Worm (Caenorhabditis elegans): ENCODE results near the gene col-41.

col-41 gene

DNA sequence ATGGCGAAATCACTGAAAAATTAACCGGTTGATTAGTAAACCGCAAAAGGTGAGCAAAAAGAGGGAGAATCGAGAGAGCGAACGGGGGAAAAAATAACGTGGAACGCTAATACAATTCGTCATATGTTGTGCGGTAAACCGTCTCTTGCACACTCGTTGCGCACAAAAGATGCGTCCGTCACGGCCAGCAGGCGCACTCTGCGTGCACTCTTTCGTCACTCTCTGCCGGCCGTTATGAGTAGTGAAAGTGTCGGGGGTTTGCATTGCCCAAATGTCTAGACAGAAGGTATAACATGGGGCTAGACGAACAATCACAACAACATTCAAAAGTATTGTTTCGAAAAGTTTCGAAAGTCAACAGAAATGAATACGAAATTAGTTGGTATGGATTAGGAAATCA, 5.2 kb upstream of the col-41 start, which contains the start of gene pkhm-2 (continued):
- TF ChIP-seq arid-1 (GFP tag; conservative IDR thresholded peaks at IDR 0.05) (peak; percentile 49; the same call in 1 of the 2 replicates), Y75B8A.6 (GFP tag; IDR thresholded peaks at IDR 0.05) (no peak), F10B5.3 (tag; optimal IDR thresholded peaks at IDR 0.05) (peak; percentile 84), nhr-28 (tag; optimal IDR thresholded peaks at IDR 0.05) (peak; percentile 82)

DNA sequence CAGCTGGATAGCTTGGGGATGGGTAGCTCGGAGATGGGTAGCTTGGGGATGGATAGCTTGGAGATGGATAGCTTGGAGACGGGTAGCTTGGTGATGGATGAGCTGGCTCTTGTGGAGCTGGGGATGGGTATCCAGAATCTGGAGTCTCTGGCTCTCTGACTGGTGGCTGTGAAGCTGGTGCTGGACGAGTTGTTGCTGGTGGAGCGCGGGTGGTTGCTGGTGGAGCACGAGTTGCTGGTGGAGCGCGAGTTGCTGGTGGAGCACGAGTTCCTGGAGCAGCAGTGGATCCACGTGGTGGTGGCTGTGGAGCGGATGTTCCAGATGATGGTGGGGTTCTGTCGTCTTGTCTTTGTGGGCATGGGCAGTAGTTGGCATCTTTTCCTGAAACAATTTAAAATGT, 1.1 kb downstream of the col-41 start:
- TF ChIP-seq daf-12 (tag; optimal IDR thresholded peaks at IDR 0.05) (no peak), ctbp-1 (GFP tag; IDR thresholded peaks at IDR 0.05) (no peak), ZK546.5 (tag; optimal IDR thresholded peaks at IDR 0.05) (no peak), D1046.2 (GFP tag; IDR thresholded peaks at IDR 0.05) (no peak), dmd-6 (GFP tag; IDR thresholded peaks at IDR 0.05) (no peak), aha-1 (tag) (peak; percentile 37), set-16 (GFP tag; IDR thresholded peaks at IDR 0.05) (peak; percentile 83), rbr-2 (tag; optimal IDR thresholded peaks at IDR 0.05) (no peak), lin-38 (GFP tag; IDR thresholded peaks at IDR 0.05) (no peak)

DNA sequence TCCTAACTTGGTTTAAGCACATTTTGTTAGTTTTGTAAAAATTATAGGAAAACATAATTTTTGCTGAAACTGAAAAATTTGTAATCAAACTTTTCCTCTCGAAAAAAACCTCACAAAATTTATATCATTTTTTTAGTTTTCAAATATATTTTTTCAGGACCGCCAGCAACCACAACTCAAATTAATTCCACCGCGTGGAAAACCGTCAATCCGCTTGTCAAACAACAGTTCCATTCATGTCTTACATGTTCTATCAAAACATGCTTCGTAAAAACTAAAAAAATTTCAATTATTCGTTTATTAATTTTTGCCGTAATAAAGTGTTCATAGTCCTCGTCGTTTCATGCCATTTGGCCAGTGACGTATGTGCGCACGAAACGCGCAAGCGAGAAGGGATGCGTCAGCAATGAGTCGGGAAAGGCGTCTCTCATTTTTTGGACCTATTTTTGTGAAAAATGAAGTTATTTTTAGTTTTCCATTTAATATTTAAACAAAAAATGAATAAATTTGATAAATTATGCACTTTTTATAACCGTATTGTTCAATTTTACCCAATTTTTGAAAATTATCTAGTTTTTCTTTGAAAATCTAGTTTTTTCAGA, 2.9 kb downstream of the col-41 start, which contains the start of gene ucr-2.2:
ucr-2.2 (plus strand) TSS at position 602 of the 602 bp plus-strand sequence.
- TF ChIP-seq ceh-20 (GFP tag; IDR thresholded peaks at IDR 0.05): peak; percentile 65
- no peak for TF ChIP-seq ZK337.2 (GFP tag; IDR thresholded peaks at IDR 0.05)
- TF ChIP-seq ztf-7 (tag; optimal IDR thresholded peaks at IDR 0.05): peak; percentile 87
- no peak for TF ChIP-seq ztf-11 (tag; optimal IDR thresholded peaks at IDR 0.05)
- TF ChIP-seq dve-1 (tag; optimal IDR thresholded peaks at IDR 0.05; ENCODE audit: insufficient read depth): peak; percentile 94
- TF ChIP-seq arid-1 (GFP tag; conservative IDR thresholded peaks at IDR 0.05): peak; percentile 38; the same call in 1 of the 2 replicates
- no peak for TF ChIP-seq F26F4.8 (GFP tag; conservative IDR thresholded peaks at IDR 0.05)
- no peak for TF ChIP-seq pha-4 (GFP tag; IDR thresholded peaks at IDR 0.05)
- no peak for TF ChIP-seq pha-4 (tag; optimal IDR thresholded peaks at IDR 0.05)
- TF ChIP-seq dmd-9 (GFP tag; IDR thresholded peaks at IDR 0.05): no peak
- TF ChIP-seq hlh-30 (tag; optimal IDR thresholded peaks at IDR 0.05; ENCODE audit: insufficient read depth): peak; percentile 68
- peak; percentile 12 for TF ChIP-seq zfp-2 (tag; optimal IDR thresholded peaks at IDR 0.05)
- no peak for TF ChIP-seq Y48G9A.11 (GFP tag; IDR thresholded peaks at IDR 0.05)
- TF ChIP-seq nhr-28 (tag; optimal IDR thresholded peaks at IDR 0.05): peak; percentile 63
- peak; percentile 77 for TF ChIP-seq dmd-6 (GFP tag; IDR thresholded peaks at IDR 0.05)
- peak; percentile 62; the same call in 1 of the 2 replicates for TF ChIP-seq tra-1 (GFP tag; IDR thresholded peaks at IDR 0.05)
- peak; percentile 90 for TF ChIP-seq rbr-2 (tag; optimal IDR thresholded peaks at IDR 0.05)
- TF ChIP-seq unc-39 (tag; optimal IDR thresholded peaks at IDR 0.05): no peak
- TF ChIP-seq nhr-48 (tag; optimal IDR thresholded peaks at IDR 0.05): peak; percentile 72
- TF ChIP-seq F37D6.2 (tag; optimal IDR thresholded peaks at IDR 0.05): peak; percentile 45
- no peak for TF ChIP-seq egl-27 (tag; optimal IDR thresholded peaks at IDR 0.05)
- no peak for TF ChIP-seq tag-97 (GFP tag; IDR thresholded peaks at IDR 0.05)
- TF ChIP-seq F44E2.7 (GFP tag; IDR thresholded peaks at IDR 0.05): no peak
- peak in 1 of 2 experiments; percentile 48 for TF ChIP-seq hif-1 (tag; optimal IDR thresholded peaks at IDR 0.05)
- TF ChIP-seq saeg-2 (GFP tag; IDR thresholded peaks at IDR 0.05): peak; percentile 28; the same call in 1 of the 2 replicates
- TF ChIP-seq lim-7 (GFP tag; IDR thresholded peaks at IDR 0.05): no peak
- peak; percentile 49 for TF ChIP-seq F10B5.3 (tag; optimal IDR thresholded peaks at IDR 0.05)
- TF ChIP-seq mes-2 (tag; optimal IDR thresholded peaks at IDR 0.05; ENCODE audit: poor library complexity, severe bottlenecking): peak; percentile 91
- TF ChIP-seq egl-43 (GFP tag; IDR thresholded peaks at IDR 0.05): 0 out of 2 replicates have a peak, but pooled peaks have one; percentile 39
- TF ChIP-seq lin-1 (GFP tag; IDR thresholded peaks at IDR 0.05): 0 out of 2 replicates have a peak, but pooled peaks have one; percentile 49
- TF ChIP-seq zip-11 (GFP tag; IDR thresholded peaks at IDR 0.05): no peak
- peak; percentile 34 for TF ChIP-seq aha-1 (tag)
- peak; percentile 79 for TF ChIP-seq ctbp-1 (GFP tag; IDR thresholded peaks at IDR 0.05)
- TF ChIP-seq mep-1 (tag; optimal IDR thresholded peaks at IDR 0.05): peak; percentile 95
- peak; percentile 74 for TF ChIP-seq duxl-1 (tag; optimal IDR thresholded peaks at IDR 0.05; ENCODE audit: poor library complexity)
- TF ChIP-seq snpc-4 (tag; optimal IDR thresholded peaks at IDR 0.05): peak; percentile 54
- TF ChIP-seq ceh-28 (tag; optimal IDR thresholded peaks at IDR 0.05): no peak
- TF ChIP-seq spr-1 (tag; optimal IDR thresholded peaks at IDR 0.05): peak; percentile 72
- no peak for TF ChIP-seq ces-1 (GFP tag; optimal IDR thresholded peaks at IDR 0.05)
- no peak for TF ChIP-seq lin-39 (tag; optimal IDR thresholded peaks at IDR 0.05)
